Fruit fly (Drosophila melanogaster) whole organism: ENCODE results near the gene CG31111.

Experiments used
- CG8478 ChIP-seq: fragments of >200 bp; optimal IDR thresholded peaks from 2 replicates; lab custom pipeline; 2018; ENCODE audit warnings: inconsistent platforms
- Dll ChIP-seq: fragments of >200 bp; optimal IDR thresholded peaks from 2 replicates; lab custom pipeline; 2017
- EcR ChIP-seq, 2 experiments: fragments of >200 bp; optimal IDR thresholded peaks; 2 replicates each; lab custom pipeline; 2017; ENCODE audit warnings: missing biosample characterization in 2 of 2, missing genetic modification characterization in 2 of 2, missing genetic modification reagents in 2 of 2
- pan ChIP-seq: fragments of >200 bp; optimal IDR thresholded peaks from 2 replicates; lab custom pipeline; 2017
- psq ChIP-seq: fragments of >200 bp; optimal IDR thresholded peaks from 2 replicates; lab custom pipeline; 2017
- usp ChIP-seq: fragments of >200 bp; optimal IDR thresholded peaks from 2 replicates; lab custom pipeline; 2017; ENCODE audit warnings: missing biosample characterization, missing genetic modification characterization, mixed read lengths

The CG31111 gene

dm6 chr3R:25046023-25046422 lies 10.0 kb downstream of the CG31111 start, which contains the start of gene CG11786:
Gene CG11786, plus strand, starts transcription at chr3R:25046323.
- TF ChIP-seq EcR (GFP tag; optimal IDR thresholded peaks at IDR 0.05; lab: Kevin White, UChicago) = no peak
- TF ChIP-seq CG8478 (lab: Kevin White, UChicago) = no peak
- TF ChIP-seq Dll = no peak
- TF ChIP-seq psq (lab: Kevin White, UChicago) = no peak
- TF ChIP-seq usp (GFP tag; lab: Kevin White, UChicago) = no peak
- no peak for TF ChIP-seq pan (lab: Kevin White, UChicago)

- no peak for TF ChIP-seq CG8478 (lab: Kevin White, UChicago)
- no peak for TF ChIP-seq EcR (GFP tag; optimal IDR thresholded peaks at IDR 0.05; lab: Kevin White, UChicago)
- no peak for TF ChIP-seq usp (GFP tag; lab: Kevin White, UChicago)
- no peak for TF ChIP-seq pan (lab: Kevin White, UChicago)
- TF ChIP-seq Dll = no peak
- TF ChIP-seq psq (lab: Kevin White, UChicago) = no peak
Observed at dm6 chr3R:25044816-25045551, 11.0 kb downstream of the CG31111 start, which contains the start of gene 5PtaseI. Gene 5PtaseI, minus strand, starts transcription at chr3R:25045151.

dm6 chr3R:25039028-25039476 lies 16.9 kb downstream of the CG31111 start, which contains the start of the genes Ythdf and bai:
Gene Ythdf, minus strand, starts transcription at chr3R:25039249.
Gene bai, plus strand, starts transcription at chr3R:25039374.
- no peak for TF ChIP-seq psq (lab: Kevin White, UChicago)
- TF ChIP-seq pan (lab: Kevin White, UChicago) = no peak
- TF ChIP-seq usp (GFP tag; lab: Kevin White, UChicago) = no peak
- no peak for TF ChIP-seq EcR (GFP tag; optimal IDR thresholded peaks at IDR 0.05; lab: Kevin White, UChicago)
- no peak for TF ChIP-seq CG8478 (lab: Kevin White, UChicago)
- no peak for TF ChIP-seq Dll

dm6 chr3R:25036644-25037043 lies 19.3 kb downstream of the CG31111 start, which contains the start of gene CG31115:
Gene CG31115, plus strand, starts transcription at chr3R:25036944.
- TF ChIP-seq Dll = no peak

dm6 chr3R:25033142-25033586 lies 22.8 kb downstream of the CG31111 start, which contains the start of gene Smg6:
Gene Smg6, minus strand, starts transcription at chr3R:25033465.
- TF ChIP-seq psq (lab: Kevin White, UChicago) = no peak
- no peak for TF ChIP-seq EcR (GFP tag; optimal IDR thresholded peaks at IDR 0.05; lab: Kevin White, UChicago)
- no peak for TF ChIP-seq Dll
- TF ChIP-seq usp (GFP tag; lab: Kevin White, UChicago) = no peak
- no peak for TF ChIP-seq CG8478 (lab: Kevin White, UChicago)
- TF ChIP-seq pan (lab: Kevin White, UChicago) = no peak

dm6 chr3R:25032686-25033085 lies 23.3 kb downstream of the CG31111 start:
- TF ChIP-seq CG8478 (lab: Kevin White, UChicago) = no peak
- TF ChIP-seq psq (lab: Kevin White, UChicago) = no peak
- no peak for TF ChIP-seq usp (GFP tag; lab: Kevin White, UChicago)
- TF ChIP-seq Dll = no peak
- TF ChIP-seq EcR (GFP tag; optimal IDR thresholded peaks at IDR 0.05; lab: Kevin White, UChicago) = no peak

dm6 chr3R:25027281-25028219 lies 28.4 kb downstream of the CG31111 start:
- TF ChIP-seq pan (lab: Kevin White, UChicago) (no peak), psq (lab: Kevin White, UChicago) (no peak), EcR (GFP tag; optimal IDR thresholded peaks at IDR 0.05; lab: Kevin White, UChicago) (no peak), CG8478 (lab: Kevin White, UChicago) (no peak), usp (GFP tag; lab: Kevin White, UChicago) (no peak), Dll (no peak)

- TF ChIP-seq psq (lab: Kevin White, UChicago) = no peak
- no peak for TF ChIP-seq Dll
Observed at dm6 chr3R:25024895-25025557, 31.0 kb downstream of the CG31111 start, which contains the start of the genes EMC6 and Hr96. Gene EMC6, minus strand, starts transcription at chr3R:25025017. Gene Hr96, plus strand, starts transcription at chr3R:25025235.

- no peak for TF ChIP-seq pan (lab: Kevin White, UChicago)
- no peak for TF ChIP-seq Dll
- no peak for TF ChIP-seq EcR (GFP tag; optimal IDR thresholded peaks at IDR 0.05; lab: Kevin White, UChicago)
- no peak for TF ChIP-seq CG8478 (lab: Kevin White, UChicago)
- no peak for TF ChIP-seq usp (GFP tag; lab: Kevin White, UChicago)
Observed at dm6 chr3R:25023056-25023455, 32.9 kb downstream of the CG31111 start, which contains the start of gene beta4GalT7. Gene beta4GalT7, plus strand, starts transcription at chr3R:25023256.

- no peak for TF ChIP-seq pan (lab: Kevin White, UChicago)
- no peak for TF ChIP-seq Dll
- no peak for TF ChIP-seq psq (lab: Kevin White, UChicago)
- no peak for TF ChIP-seq usp (GFP tag; lab: Kevin White, UChicago)
- TF ChIP-seq CG8478 (lab: Kevin White, UChicago) = no peak
- TF ChIP-seq EcR (GFP tag; optimal IDR thresholded peaks at IDR 0.05; lab: Kevin White, UChicago) = no peak
Observed at dm6 chr3R:25012016-25012415, 44.0 kb downstream of the CG31111 start.
